Fruit fly (Drosophila melanogaster) whole organism, embryonic: ENCODE results near the gene Prp31.

Source experiments
- Atf-2 ChIP-seq: fragments of 200-800 bp; sonication (Bioruptor generic); optimal IDR thresholded peaks from 2 replicates; lab custom pipeline; 2016; ENCODE audit warnings: missing biosample characterization, missing genetic modification characterization
- BEAF-32 ChIP-seq: fragments of 200-800 bp; sonication (Bioruptor generic); optimal IDR thresholded peaks from 3 replicates; lab custom pipeline; 2017; ENCODE audit warnings: missing biosample characterization, missing genetic modification characterization, mild to moderate bottlenecking, moderate library complexity, missing genetic modification reagents
- CG15011 ChIP-seq: fragments of 200-800 bp; sonication (Bioruptor generic); optimal IDR thresholded peaks from 3 replicates; lab custom pipeline; 2018; ENCODE audit warnings: missing biosample characterization, mild to moderate bottlenecking, missing genetic modification characterization
- CG15479 ChIP-seq: fragments of 200-800 bp; sonication (Bioruptor generic); optimal IDR thresholded peaks from 3 replicates; lab custom pipeline; 2019; ENCODE audit warnings: missing biosample characterization, mild to moderate bottlenecking, missing genetic modification characterization, moderate library complexity
- CG1603 ChIP-seq: fragments of 200-800 bp; sonication (Bioruptor generic); optimal IDR thresholded peaks from 2 replicates; lab custom pipeline; 2019; ENCODE audit warnings: missing biosample characterization, mild to moderate bottlenecking, missing genetic modification characterization, moderate library complexity
- CG17186 ChIP-seq: fragments of 200-800 bp; sonication (Bioruptor generic); optimal IDR thresholded peaks from 3 replicates; lab custom pipeline; 2017; ENCODE audit warnings: missing biosample characterization, missing genetic modification reagents, missing genetic modification characterization
- CG17385 ChIP-seq: fragments of 200-800 bp; sonication (Bioruptor generic); optimal IDR thresholded peaks from 3 replicates; lab custom pipeline; 2018; ENCODE audit warnings: missing biosample characterization, mild to moderate bottlenecking, missing genetic modification characterization
- CG1832 ChIP-seq: fragments of 200-800 bp; sonication (Bioruptor generic); optimal IDR thresholded peaks from 2 replicates; lab custom pipeline; 2017; ENCODE audit warnings: missing biosample characterization, mild to moderate bottlenecking, missing genetic modification characterization, inconsistent platforms
- CG2202 ChIP-seq: fragments of 200-800 bp; sonication (Bioruptor generic); optimal IDR thresholded peaks from 2 replicates; lab custom pipeline; 2018; ENCODE audit warnings: missing biosample characterization, mild to moderate bottlenecking, missing genetic modification characterization
- CG31388 ChIP-seq: fragments of 200-800 bp; sonication (Bioruptor generic); optimal IDR thresholded peaks from 2 replicates; lab custom pipeline; 2016; ENCODE audit warnings: missing biosample characterization, missing genetic modification characterization
- CG3163 ChIP-seq: fragments of 200-800 bp; sonication (Bioruptor generic); optimal IDR thresholded peaks from 3 replicates; lab custom pipeline; 2016; ENCODE audit warnings: missing biosample characterization, missing genetic modification characterization
- CG32532 ChIP-seq: fragments of 200-800 bp; sonication (Bioruptor generic); IDR thresholded peaks from 2 replicates; pipeline ENCODE4 v1.3.6; 2022; ENCODE audit warnings: missing biosample characterization, missing genetic modification characterization
- CG4282 ChIP-seq: fragments of 200-800 bp; sonication (Bioruptor generic); optimal IDR thresholded peaks from 2 replicates; lab custom pipeline; 2016; ENCODE audit warnings: missing biosample characterization, missing genetic modification characterization
- CG6272 ChIP-seq: fragments of 200-800 bp; sonication (Bioruptor generic); IDR thresholded peaks from 2 replicates; pipeline ENCODE4 v1.3.6; 2022; ENCODE audit warnings: missing biosample characterization, missing genetic modification characterization
- CG7271 ChIP-seq: fragments of 200-800 bp; sonication (Bioruptor generic); optimal IDR thresholded peaks from 2 replicates; lab custom pipeline; 2018; ENCODE audit warnings: missing biosample characterization, mild to moderate bottlenecking, missing genetic modification characterization, moderate library complexity
- CG8944 ChIP-seq: fragments of 200-800 bp; sonication (Bioruptor generic); optimal IDR thresholded peaks from 3 replicates; lab custom pipeline; 2016; ENCODE audit warnings: missing biosample characterization, missing genetic modification characterization
- CHES-1-like ChIP-seq: fragments of 200-800 bp; sonication (Bioruptor generic); optimal IDR thresholded peaks from 2 replicates; lab custom pipeline; 2016; ENCODE audit warnings: missing biosample characterization, missing genetic modification characterization
- CrebB ChIP-seq: fragments of 200-800 bp; sonication (Bioruptor generic); optimal IDR thresholded peaks from 3 replicates; lab custom pipeline; 2018; ENCODE audit warnings: missing biosample characterization, mild to moderate bottlenecking, missing genetic modification characterization
- Dll ChIP-seq: fragments of 200-800 bp; sonication (Bioruptor generic); IDR thresholded peaks from 4 replicates; pipeline ENCODE4 v1.3.6; 2022; ENCODE audit warnings: missing biosample characterization, missing genetic modification characterization; ENCODE audit not compliant: partially characterized antibody
- Dp ChIP-seq: fragments of 200-800 bp; sonication (Bioruptor generic); optimal IDR thresholded peaks from 2 replicates; lab custom pipeline; 2018; ENCODE audit warnings: missing biosample characterization, mild to moderate bottlenecking, missing genetic modification characterization, moderate library complexity
- Fer2 ChIP-seq: fragments of 200-800 bp; sonication (Bioruptor generic); optimal IDR thresholded peaks from 2 replicates; lab custom pipeline; 2018; ENCODE audit warnings: missing biosample characterization, mild to moderate bottlenecking, missing genetic modification characterization, moderate library complexity
- Gug ChIP-seq: fragments of 200-800 bp; sonication (Bioruptor generic); IDR thresholded peaks from 4 replicates; pipeline ENCODE4 v1.3.6; 2022; ENCODE audit warnings: missing biosample characterization, missing genetic modification characterization
- Hand ChIP-seq: fragments of 200-800 bp; sonication (Bioruptor generic); optimal IDR thresholded peaks from 2 replicates; lab custom pipeline; 2017; ENCODE audit warnings: mild to moderate bottlenecking, missing biosample characterization, missing genetic modification reagents, missing genetic modification characterization
- Hmr ChIP-seq: fragments of 200-800 bp; sonication (Bioruptor generic); optimal IDR thresholded peaks from 3 replicates; lab custom pipeline; 2017; ENCODE audit warnings: mild to moderate bottlenecking, missing biosample characterization, missing genetic modification reagents, missing genetic modification characterization
- Hsf ChIP-seq: fragments of 200-800 bp; sonication (Bioruptor generic); optimal IDR thresholded peaks from 3 replicates; lab custom pipeline; 2016; ENCODE audit warnings: missing biosample characterization, missing genetic modification characterization
- Kr ChIP-seq: fragments of 200-800 bp; sonication (Bioruptor generic); optimal IDR thresholded peaks from 2 replicates; lab custom pipeline; 2017; ENCODE audit warnings: missing biosample characterization, mild to moderate bottlenecking, missing genetic modification characterization
- Mes4 ChIP-seq: fragments of 200-800 bp; sonication (Bioruptor generic); optimal IDR thresholded peaks from 2 replicates; lab custom pipeline; 2016; ENCODE audit warnings: missing biosample characterization, missing genetic modification characterization
- Spps ChIP-seq: fragments of 200-800 bp; sonication (Bioruptor generic); optimal IDR thresholded peaks from 2 replicates; lab custom pipeline; 2018; ENCODE audit warnings: missing biosample characterization, mild to moderate bottlenecking, missing genetic modification characterization
- Sry-δ ChIP-seq: fragments of 200-800 bp; sonication (Bioruptor generic); optimal IDR thresholded peaks from 2 replicates; lab custom pipeline; 2016; ENCODE audit warnings: missing biosample characterization, missing genetic modification characterization
- amos ChIP-seq: fragments of 200-800 bp; sonication (Bioruptor generic); IDR thresholded peaks from 2 replicates; pipeline ENCODE4 v1.3.6; 2022; ENCODE audit warnings: missing biosample characterization, missing genetic modification characterization; ENCODE audit not compliant: partially characterized antibody
- ato ChIP-seq: fragments of 200-800 bp; sonication (Bioruptor generic); IDR thresholded peaks from 2 replicates; pipeline ENCODE4 v1.3.6; 2022; ENCODE audit warnings: missing biosample characterization, missing genetic modification characterization; ENCODE audit not compliant: partially characterized antibody
- bigmax ChIP-seq: fragments of 200-800 bp; sonication (Bioruptor generic); optimal IDR thresholded peaks from 2 replicates; lab custom pipeline; 2018; ENCODE audit warnings: missing biosample characterization, mild to moderate bottlenecking, missing genetic modification characterization
- cad ChIP-seq: fragments of >200 bp; optimal IDR thresholded peaks from 2 replicates; lab custom pipeline; 2017; ENCODE audit warnings: missing biosample characterization, missing genetic modification characterization
- cg ChIP-seq: fragments of 200-800 bp; sonication (Bioruptor generic); optimal IDR thresholded peaks from 3 replicates; lab custom pipeline; 2019; ENCODE audit warnings: missing biosample characterization, mild to moderate bottlenecking, missing genetic modification characterization, moderate library complexity
- gcm ChIP-seq: fragments of 200-800 bp; sonication (Bioruptor generic); optimal IDR thresholded peaks from 2 replicates; lab custom pipeline; 2019; ENCODE audit warnings: missing biosample characterization, mild to moderate bottlenecking, missing genetic modification characterization, moderate library complexity
- gsb ChIP-seq: fragments of 200-800 bp; sonication (Bioruptor generic); IDR thresholded peaks from 2 replicates; pipeline ENCODE4 v1.3.6; 2022; ENCODE audit warnings: missing biosample characterization, missing genetic modification characterization
- h ChIP-seq: fragments of >200 bp; optimal IDR thresholded peaks from 2 replicates; lab custom pipeline; 2017
- inv ChIP-seq: fragments of 200-800 bp; sonication (Bioruptor generic); IDR thresholded peaks from 2 replicates; pipeline ENCODE4 v1.3.6; 2022; ENCODE audit warnings: missing biosample characterization, missing genetic modification characterization; ENCODE audit not compliant: partially characterized antibody
- kni ChIP-seq: fragments of 200-800 bp; sonication (Bioruptor generic); optimal IDR thresholded peaks from 3 replicates; lab custom pipeline; 2017; ENCODE audit warnings: mild to moderate bottlenecking, missing biosample characterization, missing genetic modification reagents, missing genetic modification characterization
- knrl ChIP-seq: fragments of 200-800 bp; sonication (Bioruptor generic); IDR thresholded peaks from 3 replicates; pipeline ENCODE4 v1.3.6; 2022; ENCODE audit warnings: missing biosample characterization, missing genetic modification characterization; ENCODE audit not compliant: partially characterized antibody
- pho ChIP-seq: fragments of 200-800 bp; sonication (Bioruptor generic); optimal IDR thresholded peaks from 2 replicates; lab custom pipeline; 2016; ENCODE audit warnings: missing biosample characterization, missing genetic modification characterization
- row ChIP-seq: fragments of 200-800 bp; sonication (Bioruptor generic); IDR thresholded peaks from 3 replicates; pipeline ENCODE4 v1.3.6; 2022; ENCODE audit warnings: missing biosample characterization, missing genetic modification characterization
- sens ChIP-seq: fragments of 200-800 bp; sonication (Bioruptor generic); peaks from one replicate; lab custom pipeline; 2016; ENCODE audit warnings: missing biosample characterization, missing genetic modification characterization
- slou ChIP-seq: fragments of 200-800 bp; sonication (Bioruptor generic); optimal IDR thresholded peaks from 3 replicates; lab custom pipeline; 2016; ENCODE audit warnings: missing biosample characterization, missing genetic modification characterization
- ttk ChIP-seq: fragments of 200-800 bp; sonication (Bioruptor generic); IDR thresholded peaks from 2 replicates; pipeline ENCODE4 v2.1.2; 2022; ENCODE audit warnings: missing biosample characterization, missing genetic modification characterization
- vnd ChIP-seq: fragments of 200-800 bp; sonication (Bioruptor generic); IDR thresholded peaks from 3 replicates; pipeline ENCODE4 v1.3.6; 2022; ENCODE audit warnings: missing biosample characterization, missing genetic modification characterization; ENCODE audit not compliant: partially characterized antibody
- wek ChIP-seq: fragments of 200-800 bp; sonication (Bioruptor generic); optimal IDR thresholded peaks from 3 replicates; lab custom pipeline; 2018; ENCODE audit warnings: missing biosample characterization, mild to moderate bottlenecking, missing genetic modification characterization, moderate library complexity
- zen ChIP-seq: fragments of 200-800 bp; sonication (Bioruptor generic); optimal IDR thresholded peaks from 3 replicates; lab custom pipeline; 2018; ENCODE audit warnings: missing biosample characterization, mild to moderate bottlenecking, missing genetic modification characterization, moderate library complexity

The Prp31 gene

DNA sequence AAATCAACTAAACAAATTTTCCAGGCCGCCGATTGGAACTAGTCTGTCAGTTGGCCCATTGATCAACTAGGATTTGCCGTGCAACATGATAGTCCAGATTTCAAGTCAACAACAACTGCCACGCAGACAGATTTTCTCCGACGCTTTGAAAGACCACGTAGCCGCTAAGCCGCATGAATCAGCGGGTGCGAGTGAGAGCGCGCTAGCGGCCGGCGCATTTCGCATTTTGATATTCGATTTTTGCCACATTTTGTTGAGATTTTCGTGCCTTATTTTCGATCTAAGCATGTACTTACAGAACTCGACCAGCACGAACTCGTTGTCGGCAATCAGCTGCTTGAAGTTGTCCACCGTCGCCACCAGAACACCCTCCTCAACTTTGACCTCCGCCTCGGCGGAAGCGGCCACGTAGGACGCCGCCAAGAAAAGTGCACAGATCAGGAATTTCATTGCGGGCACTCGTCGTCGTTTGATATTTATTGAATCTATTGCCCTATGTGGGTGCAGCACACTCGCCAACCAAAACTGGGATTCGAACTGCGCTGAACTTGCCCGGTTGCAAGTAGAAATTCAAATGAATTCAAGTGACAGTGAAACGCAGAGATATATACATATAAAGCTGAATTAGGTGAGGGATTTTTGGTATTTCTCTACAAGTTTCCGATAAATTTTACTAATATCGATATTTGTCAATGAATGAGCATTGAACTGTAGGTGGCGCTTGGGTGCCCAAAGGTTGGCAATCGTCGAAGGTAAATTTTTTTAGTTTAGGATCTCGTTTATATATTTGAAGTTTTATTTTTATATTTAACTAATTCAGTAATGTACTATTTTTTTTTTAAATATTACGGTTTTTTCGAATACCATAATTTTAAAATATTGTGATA is 16.7 kb upstream of the Prp31 start, which contains the start of gene Pdi (continued):
- peak; percentile 71 for TF ChIP-seq CG1832 (GFP tag; lab: Kevin White, UChicago)
- peak; percentile 58; the same call in 1 of the 2 replicates for TF ChIP-seq inv (GFP tag; lab: Robert Waterston, UW)
- peak; percentile 49; the same call in 2 of the 3 replicates for TF ChIP-seq vnd (GFP tag; lab: Robert Waterston, UW)
- TF ChIP-seq sens (GFP tag; lab: Kevin White, UChicago) = peak; percentile 94
- peak; percentile 59 for TF ChIP-seq wek (GFP tag; lab: Kevin White, UChicago)
- TF ChIP-seq CrebB (tag; lab: Kevin White, UChicago) = peak; percentile 41
- TF ChIP-seq h (lab: Kevin White, UChicago) = no peak
- peak; percentile 62 for TF ChIP-seq Dp (GFP tag; lab: Kevin White, UChicago)
- peak; percentile 73 for TF ChIP-seq Dll (GFP tag; lab: Robert Waterston, UW)
- peak; percentile 80 for TF ChIP-seq CG1603
- peak; percentile 56 for TF ChIP-seq CG17186 (GFP tag; lab: Kevin White, UChicago)
- no peak for TF ChIP-seq kni (GFP tag; lab: Kevin White, UChicago)
- TF ChIP-seq Mes4 (GFP tag; lab: Kevin White, UChicago) = no peak
- no peak for TF ChIP-seq Atf-2 (GFP tag; lab: Kevin White, UChicago)
- peak; percentile 40; the same call in 1 of the 3 replicates for TF ChIP-seq row (GFP tag; lab: Robert Waterston, UW)
- peak; percentile 54 for TF ChIP-seq ato (GFP tag; lab: Robert Waterston, UW)
- peak; percentile 0 for TF ChIP-seq cg (GFP tag; lab: Kevin White, UChicago)
- TF ChIP-seq gcm (GFP tag; lab: Kevin White, UChicago) = no peak
- peak; percentile 18 for TF ChIP-seq pho (GFP tag; lab: Kevin White, UChicago)
- no peak for TF ChIP-seq CG15011 (GFP tag; lab: Kevin White, UChicago)
- TF ChIP-seq BEAF-32 (GFP tag; lab: Kevin White, UChicago) = peak; percentile 85
- peak; percentile 16 for TF ChIP-seq Spps (tag; lab: Kevin White, UChicago)
- TF ChIP-seq CG2202 = peak; percentile 12
- TF ChIP-seq ttk (GFP tag; lab: Robert Waterston, UW) = no peak
- peak; percentile 31 for TF ChIP-seq CG17385 (GFP tag; lab: Kevin White, UChicago)
- TF ChIP-seq CG4282 (GFP tag; lab: Kevin White, UChicago) = no peak
- TF ChIP-seq CG32532 = peak; percentile 45
- peak; percentile 53 for TF ChIP-seq Hmr
- TF ChIP-seq amos = peak; percentile 89
- TF ChIP-seq bigmax (GFP tag; lab: Kevin White, UChicago) = no peak
- no peak for TF ChIP-seq CG8944 (GFP tag; lab: Kevin White, UChicago)
- TF ChIP-seq Sry-δ (GFP tag; lab: Kevin White, UChicago) = peak; percentile 80
- TF ChIP-seq Kr (GFP tag; lab: Kevin White, UChicago) = no peak
- no peak for TF ChIP-seq CHES-1-like (GFP tag; lab: Kevin White, UChicago)
- peak; percentile 19 for TF ChIP-seq zen (tag; lab: Kevin White, UChicago)
- TF ChIP-seq slou (GFP tag; lab: Kevin White, UChicago) = no peak
- no peak for TF ChIP-seq CG3163
- 0 out of 2 replicates have a peak, but pooled peaks have one; percentile 41 for TF ChIP-seq CG6272 (GFP tag; lab: Robert Waterston, UW)
- no peak for TF ChIP-seq CG15479 (GFP tag; lab: Kevin White, UChicago)
- peak; percentile 16 for TF ChIP-seq Hsf (GFP tag; lab: Kevin White, UChicago)
- peak; percentile 12 for TF ChIP-seq Hand (GFP tag; lab: Kevin White, UChicago)
- TF ChIP-seq CG31388 = no peak
- no peak for TF ChIP-seq Fer2
- no peak for TF ChIP-seq cad (GFP tag; lab: Kevin White, UChicago)
- TF ChIP-seq knrl (GFP tag; lab: Robert Waterston, UW) = peak; percentile 79
- 0 out of 4 replicates have a peak, but pooled peaks have one; percentile 2 for TF ChIP-seq Gug
- no peak for TF ChIP-seq CG7271 (tag; lab: Kevin White, UChicago)
- no peak for TF ChIP-seq gsb (GFP tag; lab: Robert Waterston, UW)
